Fruit fly (Drosophila melanogaster) whole organism, embryonic: ENCODE results near the gene Amun.

ENCODE experiments used
- ATbp ChIP-seq: fragments of 200-800 bp; sonication (Bioruptor generic); optimal IDR thresholded peaks from 2 replicates; lab custom pipeline; 2017; ENCODE audit warnings: missing biosample characterization, mild to moderate bottlenecking, missing genetic modification characterization, missing genetic modification reagents
- Abd-B ChIP-seq: fragments of 200-800 bp; sonication (Bioruptor generic); optimal IDR thresholded peaks from 2 replicates; lab custom pipeline; 2018; ENCODE audit warnings: missing biosample characterization, mild to moderate bottlenecking, missing genetic modification characterization, moderate library complexity
- B-H2 ChIP-seq: fragments of 200-800 bp; sonication (Bioruptor generic); optimal IDR thresholded peaks from 2 replicates; lab custom pipeline; 2018; ENCODE audit warnings: missing biosample characterization, mild to moderate bottlenecking, missing genetic modification characterization
- BEAF-32 ChIP-seq: fragments of 200-800 bp; sonication (Bioruptor generic); optimal IDR thresholded peaks from 3 replicates; lab custom pipeline; 2017; ENCODE audit warnings: missing biosample characterization, missing genetic modification characterization, mild to moderate bottlenecking, moderate library complexity, missing genetic modification reagents
- CG10654 ChIP-seq: fragments of 200-800 bp; sonication (Bioruptor generic); optimal IDR thresholded peaks from 2 replicates; lab custom pipeline; 2016; ENCODE audit warnings: missing biosample characterization, missing genetic modification characterization
- CG12104 ChIP-seq: fragments of 200-800 bp; sonication (Bioruptor generic); optimal IDR thresholded peaks from 3 replicates; lab custom pipeline; 2016; ENCODE audit warnings: missing biosample characterization, missing genetic modification characterization
- CG13287 ChIP-seq: fragments of 200-800 bp; sonication (Bioruptor generic); IDR thresholded peaks from 2 replicates; pipeline ENCODE4 v1.3.6; 2022; ENCODE audit warnings: missing biosample characterization, missing genetic modification characterization; ENCODE audit not compliant: partially characterized antibody
- CG13775 ChIP-seq: fragments of 200-800 bp; sonication (Bioruptor generic); optimal IDR thresholded peaks from 3 replicates; lab custom pipeline; 2017; ENCODE audit warnings: missing biosample characterization, mild to moderate bottlenecking, missing genetic modification characterization
- CG14710 ChIP-seq: fragments of 200-800 bp; sonication (Bioruptor generic); optimal IDR thresholded peaks from 3 replicates; lab custom pipeline; 2019; ENCODE audit warnings: missing biosample characterization, mild to moderate bottlenecking, missing genetic modification characterization, moderate library complexity
- CG15514 ChIP-seq: fragments of 200-800 bp; sonication (Bioruptor generic); optimal IDR thresholded peaks from 3 replicates; lab custom pipeline; 2017; ENCODE audit warnings: missing biosample characterization, missing genetic modification characterization, mild to moderate bottlenecking, moderate library complexity, missing genetic modification reagents
- CG17186 ChIP-seq: fragments of 200-800 bp; sonication (Bioruptor generic); optimal IDR thresholded peaks from 3 replicates; lab custom pipeline; 2017; ENCODE audit warnings: missing biosample characterization, missing genetic modification reagents, missing genetic modification characterization
- CG17359 ChIP-seq: fragments of 200-800 bp; sonication (Bioruptor generic); optimal IDR thresholded peaks from 3 replicates; lab custom pipeline; 2018; ENCODE audit warnings: missing biosample characterization, mild to moderate bottlenecking, missing genetic modification characterization, moderate library complexity
- CG17385 ChIP-seq: fragments of 200-800 bp; sonication (Bioruptor generic); optimal IDR thresholded peaks from 3 replicates; lab custom pipeline; 2018; ENCODE audit warnings: missing biosample characterization, mild to moderate bottlenecking, missing genetic modification characterization
- CG2129 ChIP-seq: fragments of 200-800 bp; sonication (Bioruptor generic); IDR thresholded peaks from 2 replicates; pipeline ENCODE4 v1.3.6; 2022; ENCODE audit warnings: missing biosample characterization, missing genetic modification characterization; ENCODE audit not compliant: partially characterized antibody
- CG30431 ChIP-seq: fragments of 200-800 bp; sonication (Bioruptor generic); optimal IDR thresholded peaks from 2 replicates; lab custom pipeline; 2017; ENCODE audit warnings: missing biosample characterization, missing genetic modification characterization
- CG31441 ChIP-seq: fragments of 200-800 bp; sonication (Bioruptor generic); IDR thresholded peaks from 2 replicates; pipeline ENCODE4 v1.3.6; 2022; ENCODE audit warnings: missing biosample characterization, missing genetic modification characterization
- CG3281 ChIP-seq: fragments of 200-800 bp; sonication (Bioruptor generic); optimal IDR thresholded peaks from 3 replicates; lab custom pipeline; 2017; ENCODE audit warnings: missing biosample characterization, mild to moderate bottlenecking, missing genetic modification characterization
- CG33557 ChIP-seq: fragments of 200-800 bp; sonication (Bioruptor generic); optimal IDR thresholded peaks from 2 replicates; lab custom pipeline; 2019; ENCODE audit warnings: missing biosample characterization, mild to moderate bottlenecking, missing genetic modification characterization, moderate library complexity
- CG6254 ChIP-seq: fragments of 200-800 bp; sonication (Bioruptor generic); optimal IDR thresholded peaks from 3 replicates; lab custom pipeline; 2017; ENCODE audit warnings: mild to moderate bottlenecking, missing biosample characterization, missing genetic modification reagents, missing genetic modification characterization
- CG7357 ChIP-seq: fragments of 200-800 bp; sonication (Bioruptor generic); IDR thresholded peaks from 3 replicates; pipeline ENCODE4 v1.3.6; 2022; ENCODE audit warnings: missing biosample characterization, missing genetic modification characterization
- CG8388 ChIP-seq: fragments of 200-800 bp; sonication (Bioruptor generic); optimal IDR thresholded peaks from 2 replicates; lab custom pipeline; 2019; ENCODE audit warnings: missing biosample characterization, mild to moderate bottlenecking, missing genetic modification characterization, moderate library complexity
- CG9215 ChIP-seq: fragments of 200-800 bp; sonication (Bioruptor generic); IDR thresholded peaks from 2 replicates; pipeline ENCODE4 v1.3.6; 2022; ENCODE audit warnings: missing biosample characterization, missing genetic modification characterization
- D ChIP-seq, 2 experiments: fragments of 200-800 bp in 1 of 2; fragments of >200 bp in 1 of 2; sonication (Bioruptor generic) in 1 of 2; optimal IDR thresholded peaks; 2 replicates in 1 of 2; 3 replicates in 1 of 2; lab custom pipeline; 2017; ENCODE audit warnings: mild to moderate bottlenecking in 1 of 2, missing biosample characterization in 1 of 2, missing genetic modification characterization in 1 of 2, missing genetic modification reagents in 1 of 2
- D19A ChIP-seq: fragments of 200-800 bp; optimal IDR thresholded peaks from 3 replicates; lab custom pipeline; 2019; ENCODE audit warnings: missing biosample characterization, mild to moderate bottlenecking, missing genetic modification characterization, moderate library complexity
- E2f1 ChIP-seq: fragments of 200-800 bp; sonication (Bioruptor generic); IDR thresholded peaks from 2 replicates; pipeline ENCODE4 v1.3.6; 2022; ENCODE audit warnings: missing biosample characterization, missing genetic modification characterization
- Gug ChIP-seq: fragments of 200-800 bp; sonication (Bioruptor generic); IDR thresholded peaks from 4 replicates; pipeline ENCODE4 v1.3.6; 2022; ENCODE audit warnings: missing biosample characterization, missing genetic modification characterization
- HLHmδ ChIP-seq: fragments of 200-800 bp; sonication (Bioruptor generic); optimal IDR thresholded peaks from 2 replicates; lab custom pipeline; 2018; ENCODE audit warnings: missing biosample characterization, mild to moderate bottlenecking, missing genetic modification characterization, moderate library complexity
- Kr ChIP-seq: fragments of 200-800 bp; sonication (Bioruptor generic); optimal IDR thresholded peaks from 2 replicates; lab custom pipeline; 2017; ENCODE audit warnings: missing biosample characterization, mild to moderate bottlenecking, missing genetic modification characterization
- Med ChIP-seq: fragments of 200-800 bp; sonication (Bioruptor generic); peaks from one replicate; lab custom pipeline; 2016; ENCODE audit warnings: missing biosample characterization, missing genetic modification characterization, mild to moderate bottlenecking, inconsistent platforms, moderate library complexity
- Mes4 ChIP-seq: fragments of 200-800 bp; sonication (Bioruptor generic); optimal IDR thresholded peaks from 2 replicates; lab custom pipeline; 2016; ENCODE audit warnings: missing biosample characterization, missing genetic modification characterization
- Oli ChIP-seq: fragments of 200-800 bp; sonication (Bioruptor generic); optimal IDR thresholded peaks from 2 replicates; lab custom pipeline; 2018; ENCODE audit warnings: missing biosample characterization, mild to moderate bottlenecking, missing genetic modification characterization, moderate library complexity
- Rfx ChIP-seq: fragments of 200-800 bp; sonication (Bioruptor generic); IDR thresholded peaks from 2 replicates; pipeline ENCODE4 v1.3.6; 2022; ENCODE audit warnings: missing biosample characterization, missing genetic modification characterization
- Six4 ChIP-seq: fragments of 200-800 bp; sonication (Bioruptor generic); optimal IDR thresholded peaks from 2 replicates; lab custom pipeline; 2016; ENCODE audit warnings: missing biosample characterization, missing genetic modification characterization
- Ssrp ChIP-seq: fragments of 200-800 bp; sonication (Bioruptor generic); optimal IDR thresholded peaks from 2 replicates; lab custom pipeline; 2018; ENCODE audit warnings: missing biosample characterization, mild to moderate bottlenecking, missing genetic modification characterization, moderate library complexity
- br ChIP-seq: fragments of >200 bp; optimal IDR thresholded peaks from 2 replicates; lab custom pipeline; 2017
- caup ChIP-seq: fragments of 200-800 bp; sonication (Bioruptor generic); optimal IDR thresholded peaks from 3 replicates; lab custom pipeline; 2017; ENCODE audit warnings: missing biosample characterization, mild to moderate bottlenecking, missing genetic modification characterization, moderate library complexity; ENCODE audit not compliant: severe bottlenecking
- eyg ChIP-seq: fragments of 200-800 bp; sonication (Bioruptor generic); optimal IDR thresholded peaks from 3 replicates; lab custom pipeline; 2016; ENCODE audit warnings: missing biosample characterization, missing genetic modification characterization
- grau ChIP-seq: fragments of 200-800 bp; optimal IDR thresholded peaks from 3 replicates; lab custom pipeline; 2019; ENCODE audit warnings: missing biosample characterization, mild to moderate bottlenecking, missing genetic modification characterization, moderate library complexity
- nmo ChIP-seq: fragments of 200-800 bp; sonication (Bioruptor generic); optimal IDR thresholded peaks from 2 replicates; lab custom pipeline; 2018; ENCODE audit warnings: missing biosample characterization, mild to moderate bottlenecking, missing genetic modification characterization, moderate library complexity
- pan ChIP-seq, 4 experiments: fragments of >200 bp in 3 of 4; fragments of 200-800 bp in 1 of 4; sonication (Bioruptor generic) in 1 of 4; optimal IDR thresholded peaks in 3 of 4; IDR thresholded peaks in 1 of 4; 2 replicates each; pipeline versions ENCODE4 v1.3.6 to Lab custom; 2017 to 2022; ENCODE audit warnings: missing biosample characterization in 2 of 4, missing genetic modification characterization in 2 of 4, mixed read lengths in 1 of 4
- phol ChIP-seq: fragments of 200-800 bp; sonication (Bioruptor generic); optimal IDR thresholded peaks from 3 replicates; lab custom pipeline; 2018; ENCODE audit warnings: missing biosample characterization, mild to moderate bottlenecking, missing genetic modification characterization, moderate library complexity
- pzg ChIP-seq: fragments of 200-800 bp; sonication (Bioruptor generic); optimal IDR thresholded peaks from 3 replicates; lab custom pipeline; 2018; ENCODE audit warnings: missing biosample characterization, mild to moderate bottlenecking, missing genetic modification characterization, moderate library complexity
- shn ChIP-seq: fragments of 200-800 bp; sonication (Bioruptor generic); optimal IDR thresholded peaks from 3 replicates; lab custom pipeline; 2016; ENCODE audit warnings: missing biosample characterization, missing genetic modification characterization
- stwl ChIP-seq: fragments of 200-800 bp; sonication (Bioruptor generic); optimal IDR thresholded peaks from 3 replicates; lab custom pipeline; 2018; ENCODE audit warnings: missing biosample characterization, mild to moderate bottlenecking, missing genetic modification characterization, moderate library complexity
- tin ChIP-seq: fragments of 200-800 bp; sonication (Bioruptor generic); optimal IDR thresholded peaks from 3 replicates; lab custom pipeline; 2016; ENCODE audit warnings: missing biosample characterization, missing genetic modification characterization
- tio ChIP-seq: fragments of 200-800 bp; sonication (Bioruptor generic); optimal IDR thresholded peaks from 2 replicates; lab custom pipeline; 2017; ENCODE audit warnings: missing biosample characterization, missing genetic modification characterization, inconsistent platforms
- vfl ChIP-seq: fragments of 200-800 bp; sonication (Bioruptor generic); optimal IDR thresholded peaks from 2 replicates; lab custom pipeline; 2016; ENCODE audit warnings: missing biosample characterization, missing genetic modification characterization
- zfh2 ChIP-seq: fragments of 200-800 bp; sonication (Bioruptor generic); optimal IDR thresholded peaks from 2 replicates; lab custom pipeline; 2016; ENCODE audit warnings: missing biosample characterization, missing genetic modification characterization

The Amun gene

DNA sequence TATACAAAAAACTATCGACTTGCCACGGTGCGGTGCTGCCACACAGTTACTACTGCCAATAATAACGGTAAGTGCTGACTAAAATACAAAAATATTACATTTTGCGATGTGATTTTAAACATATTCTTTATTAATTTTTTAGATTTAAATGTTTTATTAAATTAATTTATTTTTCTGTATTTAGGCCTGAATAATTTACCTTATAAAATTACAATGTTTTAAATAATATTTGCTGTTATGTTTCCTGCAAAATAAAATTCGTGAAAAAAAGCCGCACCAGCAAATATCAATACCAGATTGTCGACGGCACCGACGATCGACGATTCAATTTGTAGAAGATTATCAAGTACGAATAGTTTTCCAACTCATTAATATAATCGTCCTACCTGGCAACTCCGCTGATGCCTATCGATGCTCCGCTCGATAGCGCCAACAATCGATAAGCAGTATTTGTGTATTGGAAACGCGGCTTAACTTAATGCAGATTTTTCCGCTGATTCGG lies 36.8 kb downstream of the Amun start, which contains the start of the genes Vlet and bif (continued):
- TF ChIP-seq CG33557 (GFP tag; lab: Kevin White, UChicago) (peak; percentile 26), D19A (tag; lab: Kevin White, UChicago) (peak; percentile 56), B-H2 (GFP tag; lab: Kevin White, UChicago) (peak; percentile 57), ATbp (GFP tag; lab: Kevin White, UChicago) (peak; percentile 41), br (lab: Kevin White, UChicago) (no peak), Rfx (peak; percentile 67), CG17359 (tag; lab: Kevin White, UChicago) (peak; percentile 47), Ssrp (tag; lab: Kevin White, UChicago) (peak; percentile 59), CG6254 (GFP tag; lab: Kevin White, UChicago) (peak; percentile 9), D (optimal IDR thresholded peaks at IDR 0.05; lab: Kevin White, UChicago) (no peak), D (GFP tag; optimal IDR thresholded peaks at IDR 0.05; lab: Kevin White, UChicago) (peak; percentile 44), tin (GFP tag; lab: Kevin White, UChicago) (peak; percentile 72), E2f1 (no peak; the same call in 1 of the 2 replicates), CG30431 (GFP tag; lab: Kevin White, UChicago) (peak; percentile 32), phol (tag; lab: Kevin White, UChicago) (peak; percentile 78), Med (GFP tag; lab: Kevin White, UChicago) (peak; percentile 85), Oli (tag; lab: Kevin White, UChicago) (peak; percentile 58), zfh2 (GFP tag; lab: Kevin White, UChicago) (peak; percentile 57), tio (GFP tag; lab: Kevin White, UChicago) (peak; percentile 76), CG17186 (peak; percentile 18), nmo (GFP tag; lab: Kevin White, UChicago) (peak; percentile 80), CG10654 (GFP tag; lab: Kevin White, UChicago) (peak; percentile 32), Mes4 (GFP tag; lab: Kevin White, UChicago) (no peak), Six4 (GFP tag; lab: Kevin White, UChicago) (peak; percentile 34), shn (GFP tag; lab: Kevin White, UChicago) (peak; percentile 11), vfl (GFP tag; lab: Kevin White, UChicago) (peak; percentile 50), pzg (peak; percentile 44), eyg (GFP tag; lab: Kevin White, UChicago) (no peak), CG2129 (GFP tag; lab: Robert Waterston, UW) (0 out of 2 replicates have a peak, but pooled peaks have one; percentile 18), stwl (tag; lab: Kevin White, UChicago) (peak; percentile 48), grau (tag; lab: Kevin White, UChicago) (peak; percentile 76), CG8388 (peak; percentile 73), caup (GFP tag; lab: Kevin White, UChicago) (peak; percentile 64), BEAF-32 (GFP tag; lab: Kevin White, UChicago) (peak; percentile 73), CG13775 (peak; percentile 78), CG17385 (GFP tag; lab: Kevin White, UChicago) (peak; percentile 71), HLHmδ (GFP tag; lab: Kevin White, UChicago) (no peak), Abd-B (GFP tag; lab: Kevin White, UChicago) (peak; percentile 69), Gug (GFP tag; lab: Robert Waterston, UW) (peak; percentile 29; the same call in 2 of the 4 replicates), CG7357 (GFP tag; lab: Robert Waterston, UW) (peak; percentile 18; the same call in 1 of the 3 replicates), CG15514 (GFP tag; lab: Kevin White, UChicago) (peak; percentile 62), CG14710 (peak; percentile 84), CG12104 (GFP tag; lab: Kevin White, UChicago) (peak; percentile 41), CG3281 (GFP tag; lab: Kevin White, UChicago) (peak; percentile 68), CG9215 (GFP tag; lab: Robert Waterston, UW) (peak; percentile 71), CG13287 (GFP tag; lab: Robert Waterston, UW) (peak; percentile 62), Kr (GFP tag; lab: Kevin White, UChicago) (no peak), pan (optimal IDR thresholded peaks at IDR 0.05; lab: Kevin White, UChicago) (no peak), pan (GFP tag; optimal IDR thresholded peaks at IDR 0.05 in 1 of 2, IDR thresholded peaks at IDR 0.05 in 1 of 2) (peak in 1 of 2 experiments; percentile 49), CG31441 (GFP tag; lab: Robert Waterston, UW) (peak; percentile 78; the same call in 1 of the 2 replicates)
